Fruit fly (Drosophila melanogaster): Measurements from ENCODE around the gene GstD11.

Gene GstD11

DNA sequence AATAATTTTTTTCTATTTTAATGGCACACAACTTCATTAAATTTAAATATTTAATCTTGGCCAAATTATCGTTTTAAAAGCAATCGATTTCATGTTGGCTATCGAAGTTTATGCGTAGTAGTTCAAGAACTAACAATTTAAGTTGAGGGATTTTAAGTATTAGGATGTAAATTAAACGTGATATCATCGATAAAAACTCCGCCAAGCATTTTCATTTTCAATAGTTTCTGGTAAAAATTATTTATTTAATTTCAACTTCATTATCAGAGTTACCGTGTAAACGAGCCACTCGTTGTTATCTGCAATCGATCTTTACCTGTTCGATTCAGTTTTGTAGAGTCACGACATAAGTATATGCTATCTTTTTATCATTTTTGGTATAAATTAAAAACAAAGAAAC is 19.8 kb downstream of the GstD11 start (continued):
- no peak for TF ChIP-seq Myc (optimal IDR thresholded peaks at IDR 0.05)
- peak; percentile 92 for TF ChIP-seq Hr83 (GFP tag; optimal IDR thresholded peaks at IDR 0.05; ENCODE audit: poor library complexity, severe bottlenecking)
- TF ChIP-seq sv (GFP tag; optimal IDR thresholded peaks at IDR 0.05): peak; percentile 94

DNA sequence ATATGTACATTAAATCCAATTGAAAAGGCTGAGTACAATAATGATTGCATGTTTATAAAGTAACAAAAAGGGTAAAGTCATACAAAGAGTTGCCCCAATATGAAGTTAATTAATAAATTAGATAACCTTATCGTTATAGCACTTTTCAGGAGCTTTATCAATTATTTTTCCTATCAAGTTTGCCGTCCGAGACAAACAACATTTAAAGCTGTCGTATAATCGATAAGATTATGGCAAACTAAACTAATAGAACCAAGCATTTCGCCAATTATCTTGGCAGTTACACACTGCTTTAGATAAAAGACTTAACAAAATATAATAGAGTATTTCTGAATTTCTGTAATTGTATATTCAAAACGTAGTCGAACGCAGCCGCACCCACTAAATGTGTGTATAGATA is 22.0 kb downstream of the GstD11 start:
- TF ChIP-seq h (GFP tag; optimal IDR thresholded peaks at IDR 0.05): no peak
- no peak for TF ChIP-seq CrebA (GFP tag; optimal IDR thresholded peaks at IDR 0.05; ENCODE audit: borderline replicate concordance)
- no peak for TF ChIP-seq N (GFP tag; optimal IDR thresholded peaks at IDR 0.05)
- TF ChIP-seq Vsx2 (GFP tag; optimal IDR thresholded peaks at IDR 0.05; ENCODE audit: partially characterized antibody): no peak
- TF ChIP-seq sage (GFP tag; optimal IDR thresholded peaks at IDR 0.05): no peak
- no peak for TF ChIP-seq Abd-B (GFP tag; optimal IDR thresholded peaks at IDR 0.05)
- no peak for TF ChIP-seq tai (GFP tag; optimal IDR thresholded peaks at IDR 0.05)
- TF ChIP-seq sv (GFP tag; optimal IDR thresholded peaks at IDR 0.05): no peak
- TF ChIP-seq rgr (GFP tag; optimal IDR thresholded peaks at IDR 0.05): no peak
- TF ChIP-seq Hnf4 (GFP tag; optimal IDR thresholded peaks at IDR 0.05): no peak
- TF ChIP-seq dl (GFP tag; optimal IDR thresholded peaks at IDR 0.05; ENCODE audit: insufficient read depth in 1 of 2, partially characterized antibody in 2 of 2): no peak
- TF ChIP-seq GATAd (GFP tag; optimal IDR thresholded peaks at IDR 0.05): no peak
- no peak for TF ChIP-seq br (GFP tag; optimal IDR thresholded peaks at IDR 0.05)
- no peak for TF ChIP-seq jim (GFP tag; optimal IDR thresholded peaks at IDR 0.05)
- TF ChIP-seq pan (optimal IDR thresholded peaks at IDR 0.05): no peak
- no peak for TF ChIP-seq foxo (GFP tag; optimal IDR thresholded peaks at IDR 0.05)
- no peak for TF ChIP-seq usp (GFP tag; optimal IDR thresholded peaks at IDR 0.05)

DNA sequence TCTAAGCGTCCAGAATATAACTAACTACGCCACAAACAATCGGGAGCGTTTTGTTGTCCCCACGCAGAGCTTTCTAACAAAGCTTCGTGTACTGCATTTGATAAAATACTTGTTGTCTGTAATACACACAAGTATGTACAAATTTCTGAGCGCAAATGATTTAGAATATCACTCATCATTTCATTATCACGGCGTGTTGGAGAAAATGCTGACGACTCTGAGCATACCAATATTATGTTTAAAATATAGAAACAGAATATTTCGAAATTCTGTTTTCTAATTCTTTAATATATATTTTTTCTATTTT is 22.7 kb downstream of the GstD11 start, which contains the start of gene Cyp9f2:
Gene Cyp9f2 (minus strand): TSS at position 101 of the 307 bp plus-strand sequence.
- TF ChIP-seq psq (GFP tag; optimal IDR thresholded peaks at IDR 0.05): no peak
- no peak for TF ChIP-seq Sp1 (GFP tag; optimal IDR thresholded peaks at IDR 0.05)
- TF ChIP-seq lola (GFP tag; optimal IDR thresholded peaks at IDR 0.05): no peak

DNA sequence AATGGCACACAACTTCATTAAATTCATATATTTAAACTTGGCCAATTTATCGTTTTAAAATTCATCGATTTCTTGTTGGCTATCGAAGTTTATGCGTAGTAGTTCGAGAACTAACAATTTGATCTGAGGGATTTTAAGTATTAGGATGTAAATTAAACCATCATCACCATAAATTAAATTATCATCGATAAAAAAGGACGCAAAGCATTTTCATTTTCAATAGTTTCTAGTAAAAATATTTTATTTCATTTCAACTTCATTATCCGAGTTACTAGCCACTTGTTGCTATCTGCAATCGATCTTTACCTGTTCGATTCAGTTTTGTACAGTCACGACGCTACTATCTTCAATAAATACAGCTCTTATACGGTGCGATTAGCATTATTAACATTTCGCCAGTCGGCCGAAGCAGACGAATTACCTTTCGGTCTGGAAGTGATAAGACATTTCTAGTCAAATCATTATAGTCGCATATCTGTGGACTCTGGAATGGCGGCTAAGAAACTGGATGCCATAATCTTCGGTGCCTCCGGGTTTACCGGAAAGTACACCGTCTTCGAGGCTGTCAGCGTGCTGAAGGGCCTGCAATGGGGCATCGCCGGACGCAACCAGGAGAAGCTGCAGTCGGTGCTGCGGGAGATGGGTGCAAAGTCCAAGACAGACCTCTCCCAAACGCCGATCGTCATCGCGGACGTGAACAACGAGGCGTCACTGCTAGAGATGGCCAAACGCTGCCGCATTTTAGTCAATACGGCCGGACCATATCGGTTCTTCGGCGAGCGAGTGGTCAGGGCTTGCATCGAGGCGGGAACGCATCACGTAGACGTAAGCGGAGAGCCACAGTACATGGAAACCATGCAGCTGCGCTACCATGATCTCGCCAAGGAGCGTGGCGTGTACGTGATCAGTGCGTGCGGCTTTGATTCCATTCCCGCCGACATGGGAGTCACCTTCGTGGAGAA is 23.4 kb downstream of the GstD11 start, which contains the start of gene CG5167:
Gene CG5167 (plus strand): TSS at position 298 of the 962 bp plus-strand sequence.
- no peak for TF ChIP-seq pan (optimal IDR thresholded peaks at IDR 0.05)
- TF ChIP-seq rgr (GFP tag; optimal IDR thresholded peaks at IDR 0.05): peak; percentile 69
- peak; percentile 52 for TF ChIP-seq br (GFP tag; optimal IDR thresholded peaks at IDR 0.05)
- no peak for TF ChIP-seq Dif (GFP tag; optimal IDR thresholded peaks at IDR 0.05; ENCODE audit: partially characterized antibody)
- TF ChIP-seq psq (GFP tag; optimal IDR thresholded peaks at IDR 0.05): peak; percentile 54
- TF ChIP-seq brk (GFP tag; optimal IDR thresholded peaks at IDR 0.05): no peak
- TF ChIP-seq Hr78 (GFP tag; optimal IDR thresholded peaks at IDR 0.05): no peak
- TF ChIP-seq Jra (GFP tag; optimal IDR thresholded peaks at IDR 0.05): no peak
- TF ChIP-seq sv (GFP tag; optimal IDR thresholded peaks at IDR 0.05): no peak
- TF ChIP-seq dsf (GFP tag; optimal IDR thresholded peaks at IDR 0.05; ENCODE audit: borderline replicate concordance): no peak
- TF ChIP-seq ey (GFP tag; optimal IDR thresholded peaks at IDR 0.05): peak; percentile 43
- no peak for TF ChIP-seq Hnf4 (GFP tag; optimal IDR thresholded peaks at IDR 0.05)
- no peak for TF ChIP-seq tai (GFP tag; optimal IDR thresholded peaks at IDR 0.05)
- TF ChIP-seq CG32264 (GFP tag; optimal IDR thresholded peaks at IDR 0.05): no peak
- TF ChIP-seq CrebA (GFP tag; optimal IDR thresholded peaks at IDR 0.05; ENCODE audit: borderline replicate concordance): no peak
- TF ChIP-seq Vsx2 (GFP tag; optimal IDR thresholded peaks at IDR 0.05; ENCODE audit: partially characterized antibody): no peak
- TF ChIP-seq GATAd (GFP tag; optimal IDR thresholded peaks at IDR 0.05): no peak
- no peak for TF ChIP-seq jim (GFP tag; optimal IDR thresholded peaks at IDR 0.05)
- TF ChIP-seq dl (GFP tag; optimal IDR thresholded peaks at IDR 0.05; ENCODE audit: insufficient read depth in 1 of 2, partially characterized antibody in 2 of 2): no peak
- peak; percentile 14 for TF ChIP-seq CG9705 (GFP tag; optimal IDR thresholded peaks at IDR 0.05)
- TF ChIP-seq OdsH (GFP tag; optimal IDR thresholded peaks at IDR 0.05): peak; percentile 53
- TF ChIP-seq Sp1 (GFP tag; optimal IDR thresholded peaks at IDR 0.05): peak; percentile 58
- no peak for TF ChIP-seq Myc (optimal IDR thresholded peaks at IDR 0.05)
- TF ChIP-seq usp (GFP tag; optimal IDR thresholded peaks at IDR 0.05): no peak
- TF ChIP-seq Hr83 (GFP tag; optimal IDR thresholded peaks at IDR 0.05; ENCODE audit: poor library complexity, severe bottlenecking): no peak
- peak; percentile 58 for TF ChIP-seq h (GFP tag; optimal IDR thresholded peaks at IDR 0.05)
- TF ChIP-seq sage (GFP tag; optimal IDR thresholded peaks at IDR 0.05): no peak
- TF ChIP-seq Mio (GFP tag; optimal IDR thresholded peaks at IDR 0.05): no peak
- TF ChIP-seq woc (GFP tag; optimal IDR thresholded peaks at IDR 0.05): peak; percentile 48
- no peak for TF ChIP-seq N (GFP tag; optimal IDR thresholded peaks at IDR 0.05)
- peak; percentile 82 for TF ChIP-seq fru (GFP tag; optimal IDR thresholded peaks at IDR 0.05)
- TF ChIP-seq HLH106 (tag; optimal IDR thresholded peaks at IDR 0.05): peak; percentile 45
- TF ChIP-seq Rel (GFP tag; optimal IDR thresholded peaks at IDR 0.05): no peak
- TF ChIP-seq Rel (tag; optimal IDR thresholded peaks at IDR 0.05): peak; percentile 5
- TF ChIP-seq foxo (GFP tag; optimal IDR thresholded peaks at IDR 0.05): peak in 1 of 2 experiments; percentile 67
- TF ChIP-seq Dfd (GFP tag; optimal IDR thresholded peaks at IDR 0.05): no peak
- no peak for TF ChIP-seq Abd-B (GFP tag; optimal IDR thresholded peaks at IDR 0.05)
- TF ChIP-seq dmrt93B (GFP tag; optimal IDR thresholded peaks at IDR 0.05): no peak
- no peak for TF ChIP-seq lola (GFP tag; optimal IDR thresholded peaks at IDR 0.05)

Data from whole organism, wandering third instar larva.